Fruit fly (Drosophila melanogaster) whole organism, embryonic: Measurements from ENCODE around the gene Rdh.
A peak's percentile ranks its signal among the peaks of the same experiment; 100 is the strongest.

Experiments
- Abd-B ChIP-seq: fragments of 200-800 bp; sonication (Bioruptor generic); optimal IDR thresholded peaks from 2 replicates; lab custom pipeline; 2018; ENCODE audit warnings: missing biosample characterization, mild to moderate bottlenecking, missing genetic modification characterization, moderate library complexity
- Asciz ChIP-seq: fragments of 200-800 bp; sonication (Bioruptor generic); optimal IDR thresholded peaks from 2 replicates; lab custom pipeline; 2017; ENCODE audit warnings: missing biosample characterization, mild to moderate bottlenecking, missing genetic modification characterization, missing genetic modification reagents
- CG10366 ChIP-seq: fragments of 200-800 bp; sonication (Bioruptor generic); IDR thresholded peaks from 2 replicates; pipeline ENCODE4 v1.3.6; 2022; ENCODE audit warnings: missing biosample characterization, missing genetic modification characterization
- CG10543 ChIP-seq: fragments of 200-800 bp; sonication (Bioruptor generic); optimal IDR thresholded peaks from 3 replicates; lab custom pipeline; 2017; ENCODE audit warnings: missing biosample characterization, mild to moderate bottlenecking, missing genetic modification characterization, moderate library complexity
- CG10565 ChIP-seq: fragments of 200-800 bp; sonication (Bioruptor generic); optimal IDR thresholded peaks from 3 replicates; lab custom pipeline; 2016; ENCODE audit warnings: missing biosample characterization, mild to moderate bottlenecking, missing genetic modification characterization
- CG10959 ChIP-seq: fragments of 200-800 bp; sonication (Bioruptor generic); IDR thresholded peaks from 2 replicates; pipeline ENCODE4 v1.3.6; 2022; ENCODE audit warnings: missing biosample characterization, missing genetic modification characterization
- CG12104 ChIP-seq: fragments of 200-800 bp; sonication (Bioruptor generic); optimal IDR thresholded peaks from 3 replicates; lab custom pipeline; 2016; ENCODE audit warnings: missing biosample characterization, missing genetic modification characterization
- CG13424 ChIP-seq: fragments of 200-800 bp; sonication (Bioruptor generic); optimal IDR thresholded peaks from 2 replicates; lab custom pipeline; 2019; ENCODE audit warnings: missing biosample characterization, mild to moderate bottlenecking, missing genetic modification characterization, moderate library complexity
- CG1529 ChIP-seq: fragments of 200-800 bp; sonication (Bioruptor generic); optimal IDR thresholded peaks from 3 replicates; lab custom pipeline; 2018; ENCODE audit warnings: missing biosample characterization, missing genetic modification characterization
- CG15601 ChIP-seq: fragments of 200-800 bp; sonication (Bioruptor generic); optimal IDR thresholded peaks from 3 replicates; lab custom pipeline; 2019; ENCODE audit warnings: missing biosample characterization, mild to moderate bottlenecking, missing genetic modification characterization, moderate library complexity
- CG1647 ChIP-seq: fragments of 200-800 bp; sonication (Bioruptor generic); optimal IDR thresholded peaks from 3 replicates; lab custom pipeline; 2016; ENCODE audit warnings: missing biosample characterization, missing genetic modification characterization
- CG17186 ChIP-seq: fragments of 200-800 bp; sonication (Bioruptor generic); optimal IDR thresholded peaks from 3 replicates; lab custom pipeline; 2017; ENCODE audit warnings: missing biosample characterization, missing genetic modification reagents, missing genetic modification characterization
- CG17361 ChIP-seq: fragments of 200-800 bp; sonication (Bioruptor generic); IDR thresholded peaks from 3 replicates; pipeline ENCODE4 v1.3.6; 2022; ENCODE audit warnings: missing biosample characterization, missing genetic modification characterization
- CG31441 ChIP-seq: fragments of 200-800 bp; sonication (Bioruptor generic); IDR thresholded peaks from 2 replicates; pipeline ENCODE4 v1.3.6; 2022; ENCODE audit warnings: missing biosample characterization, missing genetic modification characterization
- CG4730 ChIP-seq: fragments of 200-800 bp; sonication (Bioruptor generic); IDR thresholded peaks from 2 replicates; pipeline ENCODE4 v1.3.6; 2022; ENCODE audit warnings: missing biosample characterization, missing genetic modification characterization
- CG4854 ChIP-seq: fragments of 200-800 bp; sonication (Bioruptor generic); optimal IDR thresholded peaks from 2 replicates; lab custom pipeline; 2016; ENCODE audit warnings: missing biosample characterization, missing genetic modification characterization, inconsistent platforms
- CG5180 ChIP-seq: fragments of 200-800 bp; sonication (Bioruptor generic); optimal IDR thresholded peaks from 3 replicates; lab custom pipeline; 2017; ENCODE audit warnings: missing biosample characterization, missing genetic modification characterization, mild to moderate bottlenecking, moderate library complexity, missing genetic modification reagents
- CG6254 ChIP-seq: fragments of 200-800 bp; sonication (Bioruptor generic); optimal IDR thresholded peaks from 3 replicates; lab custom pipeline; 2017; ENCODE audit warnings: mild to moderate bottlenecking, missing biosample characterization, missing genetic modification reagents, missing genetic modification characterization
- CG6272 ChIP-seq: fragments of 200-800 bp; sonication (Bioruptor generic); IDR thresholded peaks from 2 replicates; pipeline ENCODE4 v1.3.6; 2022; ENCODE audit warnings: missing biosample characterization, missing genetic modification characterization
- Dll ChIP-seq: fragments of 200-800 bp; sonication (Bioruptor generic); IDR thresholded peaks from 4 replicates; pipeline ENCODE4 v1.3.6; 2022; ENCODE audit warnings: missing biosample characterization, missing genetic modification characterization; ENCODE audit not compliant: partially characterized antibody
- Doc2 ChIP-seq: fragments of 200-800 bp; sonication (Bioruptor generic); IDR thresholded peaks from 2 replicates; pipeline ENCODE4 v1.3.6; 2022; ENCODE audit warnings: missing biosample characterization, missing genetic modification characterization
- ERR ChIP-seq: fragments of 200-800 bp; sonication (Bioruptor generic); optimal IDR thresholded peaks from 2 replicates; lab custom pipeline; 2016; ENCODE audit warnings: missing biosample characterization, missing genetic modification characterization
- Lhr ChIP-seq: fragments of 200-800 bp; sonication (Bioruptor generic); optimal IDR thresholded peaks from 3 replicates; lab custom pipeline; 2017; ENCODE audit warnings: mild to moderate bottlenecking, missing biosample characterization, missing genetic modification reagents, missing genetic modification characterization
- Ssrp ChIP-seq: fragments of 200-800 bp; sonication (Bioruptor generic); optimal IDR thresholded peaks from 2 replicates; lab custom pipeline; 2018; ENCODE audit warnings: missing biosample characterization, mild to moderate bottlenecking, missing genetic modification characterization, moderate library complexity
- Tbp ChIP-seq: fragments of >200 bp; optimal IDR thresholded peaks from 2 replicates; lab custom pipeline; 2018; ENCODE audit warnings: missing biosample characterization, missing genetic modification characterization
- ara ChIP-seq: fragments of 200-800 bp; sonication (Bioruptor generic); IDR thresholded peaks from 2 replicates; pipeline ENCODE4 v1.3.6; 2022; ENCODE audit warnings: missing biosample characterization, missing genetic modification characterization
- az2 ChIP-seq: fragments of 200-800 bp; sonication (Bioruptor generic); optimal IDR thresholded peaks from 3 replicates; lab custom pipeline; 2016; ENCODE audit warnings: missing biosample characterization, missing genetic modification characterization
- cato ChIP-seq: fragments of 200-800 bp; sonication (Bioruptor generic); optimal IDR thresholded peaks from 2 replicates; lab custom pipeline; 2016; ENCODE audit warnings: missing biosample characterization, missing genetic modification characterization, borderline replicate concordance
- corto ChIP-seq: fragments of 200-800 bp; sonication (Bioruptor generic); optimal IDR thresholded peaks from 2 replicates; lab custom pipeline; 2016; ENCODE audit warnings: missing biosample characterization, mild to moderate bottlenecking, missing genetic modification characterization, moderate library complexity
- crp ChIP-seq, 2 experiments: fragments of 200-800 bp; sonication (Bioruptor generic); optimal IDR thresholded peaks; 2 replicates in 1 of 2; 3 replicates in 1 of 2; lab custom pipeline; 2017; ENCODE audit warnings: missing biosample characterization in 2 of 2, missing genetic modification characterization in 2 of 2, mild to moderate bottlenecking in 1 of 2, moderate library complexity in 1 of 2
- dan ChIP-seq: fragments of 200-800 bp; sonication (Bioruptor generic); IDR thresholded peaks from 2 replicates; pipeline ENCODE4 v1.3.6; 2022; ENCODE audit warnings: missing biosample characterization, missing genetic modification characterization
- ems ChIP-seq: fragments of 200-800 bp; sonication (Bioruptor generic); optimal IDR thresholded peaks from 3 replicates; lab custom pipeline; 2016; ENCODE audit warnings: missing biosample characterization, missing genetic modification characterization
- gcm ChIP-seq: fragments of 200-800 bp; sonication (Bioruptor generic); optimal IDR thresholded peaks from 2 replicates; lab custom pipeline; 2019; ENCODE audit warnings: missing biosample characterization, mild to moderate bottlenecking, missing genetic modification characterization, moderate library complexity
- gsb-n ChIP-seq: fragments of 200-800 bp; sonication (Bioruptor generic); optimal IDR thresholded peaks from 3 replicates; lab custom pipeline; 2018; ENCODE audit warnings: missing biosample characterization, mild to moderate bottlenecking, missing genetic modification characterization
- jigr1 ChIP-seq: fragments of 200-800 bp; sonication (Bioruptor generic); IDR thresholded peaks from 3 replicates; pipeline ENCODE4 v1.3.6; 2022; ENCODE audit warnings: missing biosample characterization, missing genetic modification characterization
- klu ChIP-seq: fragments of 200-800 bp; sonication (Bioruptor generic); IDR thresholded peaks from 2 replicates; pipeline ENCODE4 v1.3.6; 2022; ENCODE audit warnings: missing biosample characterization, missing genetic modification characterization
- kni ChIP-seq: fragments of 200-800 bp; sonication (Bioruptor generic); optimal IDR thresholded peaks from 3 replicates; lab custom pipeline; 2017; ENCODE audit warnings: mild to moderate bottlenecking, missing biosample characterization, missing genetic modification reagents, missing genetic modification characterization
- mirr ChIP-seq: fragments of 200-800 bp; sonication (Bioruptor generic); optimal IDR thresholded peaks from 3 replicates; lab custom pipeline; 2018; ENCODE audit warnings: missing biosample characterization, mild to moderate bottlenecking, missing genetic modification characterization
- nerfin-1 ChIP-seq: fragments of 200-800 bp; sonication (Bioruptor generic); optimal IDR thresholded peaks from 3 replicates; lab custom pipeline; 2019; ENCODE audit warnings: missing biosample characterization, mild to moderate bottlenecking, missing genetic modification characterization, moderate library complexity
- odd ChIP-seq: fragments of 200-800 bp; sonication (Bioruptor generic); optimal IDR thresholded peaks from 2 replicates; lab custom pipeline; 2017; ENCODE audit warnings: missing biosample characterization, mild to moderate bottlenecking, missing genetic modification characterization
- pfk ChIP-seq: fragments of 200-800 bp; sonication (Bioruptor generic); optimal IDR thresholded peaks from 2 replicates; lab custom pipeline; 2018; ENCODE audit warnings: missing biosample characterization, mild to moderate bottlenecking, missing genetic modification characterization, moderate library complexity
- pnt ChIP-seq: fragments of 200-800 bp; sonication (Bioruptor generic); optimal IDR thresholded peaks from 3 replicates; lab custom pipeline; 2016; ENCODE audit warnings: missing biosample characterization, missing genetic modification characterization
- psq ChIP-seq: fragments of 200-800 bp; sonication (Bioruptor generic); optimal IDR thresholded peaks from 2 replicates; lab custom pipeline; 2017; ENCODE audit warnings: missing biosample characterization, missing genetic modification characterization
- sd ChIP-seq: fragments of 200-800 bp; sonication (Bioruptor generic); optimal IDR thresholded peaks from 3 replicates; lab custom pipeline; 2018; ENCODE audit warnings: missing biosample characterization, mild to moderate bottlenecking, missing genetic modification characterization, moderate library complexity
- stwl ChIP-seq: fragments of 200-800 bp; sonication (Bioruptor generic); optimal IDR thresholded peaks from 3 replicates; lab custom pipeline; 2018; ENCODE audit warnings: missing biosample characterization, mild to moderate bottlenecking, missing genetic modification characterization, moderate library complexity
- tap ChIP-seq: fragments of 200-800 bp; optimal IDR thresholded peaks from 3 replicates; lab custom pipeline; 2019; ENCODE audit warnings: missing biosample characterization, mild to moderate bottlenecking, missing genetic modification characterization, moderate library complexity
- tin ChIP-seq: fragments of 200-800 bp; sonication (Bioruptor generic); optimal IDR thresholded peaks from 3 replicates; lab custom pipeline; 2016; ENCODE audit warnings: missing biosample characterization, missing genetic modification characterization
- tio ChIP-seq: fragments of 200-800 bp; sonication (Bioruptor generic); optimal IDR thresholded peaks from 2 replicates; lab custom pipeline; 2017; ENCODE audit warnings: missing biosample characterization, missing genetic modification characterization, inconsistent platforms
- wdn ChIP-seq: fragments of 200-800 bp; sonication (Bioruptor generic); IDR thresholded peaks from 2 replicates; pipeline ENCODE4 v1.3.6; 2022; ENCODE audit warnings: missing biosample characterization, missing genetic modification characterization
- wek ChIP-seq: fragments of 200-800 bp; sonication (Bioruptor generic); optimal IDR thresholded peaks from 3 replicates; lab custom pipeline; 2018; ENCODE audit warnings: missing biosample characterization, mild to moderate bottlenecking, missing genetic modification characterization, moderate library complexity
- zf30C ChIP-seq: fragments of 200-800 bp; sonication (Bioruptor generic); optimal IDR thresholded peaks from 3 replicates; lab custom pipeline; 2018; ENCODE audit warnings: missing biosample characterization, mild to moderate bottlenecking, missing genetic modification characterization

Gene Rdh

DNA sequence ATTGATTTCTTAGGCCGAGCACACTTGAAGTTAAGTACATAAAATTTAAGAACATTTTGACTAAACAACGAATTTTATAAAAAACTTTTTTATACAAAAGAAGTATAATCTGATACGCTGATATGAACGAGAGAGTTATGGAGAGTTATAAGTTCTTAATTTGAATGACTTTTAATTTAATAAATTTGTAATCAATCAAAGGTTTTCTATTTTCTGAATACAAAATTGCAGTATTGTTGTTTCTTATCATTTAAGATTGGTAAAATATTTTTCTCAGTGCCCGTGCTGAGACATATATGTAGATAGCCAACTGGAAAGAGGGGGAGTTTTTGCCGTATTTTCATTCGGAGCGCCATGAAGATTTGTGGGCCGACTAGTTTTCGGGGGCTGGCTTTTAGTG is 47.8 kb downstream of the Rdh start (continued):
- TF ChIP-seq CG6254 (no peak), wdn (GFP tag; lab: Robert Waterston, UW) (no peak), nerfin-1 (tag; lab: Kevin White, UChicago) (peak; percentile 15), CG1647 (GFP tag; lab: Kevin White, UChicago) (no peak), CG4854 (GFP tag; lab: Kevin White, UChicago) (no peak), dan (GFP tag; lab: Robert Waterston, UW) (no peak), cato (GFP tag; lab: Kevin White, UChicago) (no peak), odd (no peak), stwl (tag; lab: Kevin White, UChicago) (no peak), sd (tag; lab: Kevin White, UChicago) (no peak), gsb-n (tag; lab: Kevin White, UChicago) (peak; percentile 79), CG12104 (GFP tag; lab: Kevin White, UChicago) (no peak), pfk (GFP tag; lab: Kevin White, UChicago) (no peak), CG4730 (no peak), Dll (GFP tag; lab: Robert Waterston, UW) (no peak), tio (GFP tag; lab: Kevin White, UChicago) (no peak), tap (no peak), CG17186 (GFP tag; lab: Kevin White, UChicago) (no peak), CG17361 (peak; percentile 77), mirr (no peak), Doc2 (GFP tag; lab: Robert Waterston, UW) (no peak), psq (no peak), pnt (GFP tag; lab: Kevin White, UChicago) (no peak), CG5180 (GFP tag; lab: Kevin White, UChicago) (no peak), kni (GFP tag; lab: Kevin White, UChicago) (no peak), corto (GFP tag; lab: Kevin White, UChicago) (no peak), gcm (GFP tag; lab: Kevin White, UChicago) (peak; percentile 19), ERR (no peak), Tbp (no peak), zf30C (GFP tag; lab: Kevin White, UChicago) (no peak), jigr1 (no peak), ara (GFP tag; lab: Robert Waterston, UW) (no peak; the same call in 1 of the 2 replicates), crp (GFP tag; optimal IDR thresholded peaks at IDR 0.05; lab: Kevin White, UChicago) (no peak), wek (GFP tag; lab: Kevin White, UChicago) (no peak), CG6272 (GFP tag; lab: Robert Waterston, UW) (no peak), CG10565 (no peak), CG13424 (tag; lab: Kevin White, UChicago) (peak; percentile 54), CG10959 (no peak), ems (GFP tag; lab: Kevin White, UChicago) (no peak), Asciz (GFP tag; lab: Kevin White, UChicago) (no peak), Lhr (GFP tag; lab: Kevin White, UChicago) (peak; percentile 18), Ssrp (tag; lab: Kevin White, UChicago) (peak; percentile 71), CG1529 (GFP tag; lab: Kevin White, UChicago) (peak; percentile 41), tin (GFP tag; lab: Kevin White, UChicago) (no peak), klu (no peak), az2 (GFP tag; lab: Kevin White, UChicago) (peak; percentile 47), CG10366 (GFP tag; lab: Robert Waterston, UW) (no peak), CG10543 (no peak), CG31441 (GFP tag; lab: Robert Waterston, UW) (0 out of 2 replicates have a peak, but pooled peaks have one; percentile 47), CG15601 (tag; lab: Kevin White, UChicago) (peak; percentile 79), Abd-B (GFP tag; lab: Kevin White, UChicago) (peak; percentile 49)
